Worm (Caenorhabditis elegans) whole organism, L4 larva: ENCODE measurements around the gene C11E4.8.
"Not testable (repeated sequence)": the region's sequence is repeated elsewhere in the genome, so short reads cannot be mapped to it uniquely, and the experiment has no call there.

Experiments used
- F49E8.2 ChIP-seq: sonication (generic microtip); optimal IDR thresholded peaks from 2 replicates; lab custom pipeline; 2016; ENCODE audit warnings: missing compliant biosample characterization, mild to moderate bottlenecking, missing genetic modification characterization, borderline replicate concordance
- aly-2 ChIP-seq: sonication (generic microtip); optimal IDR thresholded peaks from 2 replicates; lab custom pipeline; 2018; ENCODE audit warnings: missing biosample characterization, missing genetic modification characterization
- ama-1 ChIP-seq: fragments of 150-350 bp; optimal IDR thresholded peaks from 2 replicates; lab custom pipeline; 2014; ENCODE audit warnings: inconsistent platforms, mixed read lengths
- daf-19 ChIP-seq: fragments of 200-800 bp; sonication (Bioruptor generic); conservative IDR thresholded peaks from 2 replicates; pipeline ENCODE4 v1.3.6; 2022; ENCODE audit warnings: missing genetic modification characterization, missing compliant biosample characterization
- dmd-8 ChIP-seq: fragments of 200-800 bp; sonication (Bioruptor generic); IDR thresholded peaks from 2 replicates; pipeline ENCODE4 v1.3.6; 2022; ENCODE audit warnings: missing genetic modification characterization, missing compliant biosample characterization
- fos-1 ChIP-seq: fragments of 150-350 bp; optimal IDR thresholded peaks from 2 replicates; lab custom pipeline; 2014; ENCODE audit warnings: missing biosample characterization, missing genetic modification characterization
- lin-13 ChIP-seq: fragments of 150-350 bp; optimal IDR thresholded peaks from 2 replicates; lab custom pipeline; 2014; ENCODE audit warnings: missing biosample characterization, missing genetic modification reagents, missing genetic modification characterization
- mdl-1 ChIP-seq, 2 experiments: fragments of 150-350 bp in 1 of 2; sonication (generic microtip) in 1 of 2; optimal IDR thresholded peaks; 2 replicates each; lab custom pipeline; 2014 to 2017; ENCODE audit warnings: missing biosample characterization in 2 of 2, missing genetic modification characterization in 2 of 2
- nhr-11 ChIP-seq: fragments of 150-350 bp; optimal IDR thresholded peaks from 2 replicates; lab custom pipeline; 2014; ENCODE audit warnings: missing biosample characterization, missing genetic modification characterization
- nhr-25 ChIP-seq: sonication (generic microtip); optimal IDR thresholded peaks from 2 replicates; lab custom pipeline; 2017; ENCODE audit warnings: missing genetic modification characterization, mild to moderate bottlenecking, missing compliant biosample characterization, antibody characterized with exemption, moderate library complexity, borderline replicate concordance; ENCODE audit not compliant: insufficient read depth
- rbr-2 ChIP-seq: sonication (generic microtip); optimal IDR thresholded peaks from 2 replicates; lab custom pipeline; 2016; ENCODE audit warnings: missing genotype, missing genetic modification characterization, missing compliant biosample characterization
- set-16 ChIP-seq: fragments of 200-800 bp; sonication (Bioruptor generic); IDR thresholded peaks from 2 replicates; pipeline ENCODE4 v1.3.6; 2022; ENCODE audit warnings: missing genetic modification reagents, missing genetic modification characterization, missing compliant biosample characterization
- unc-62 ChIP-seq, 3 experiments: fragments of 150-350 bp in 1 of 3; sonication (generic microtip); optimal IDR thresholded peaks in 2 of 3; peaks in 1 of 3; 1 replicate in 1 of 3; 2 replicates in 2 of 3; lab custom pipeline; 2014 to 2017; ENCODE audit warnings: missing biosample characterization in 3 of 3, missing genetic modification characterization in 3 of 3, missing genetic modification reagents in 3 of 3, missing genotype in 1 of 3

ce11 chrX:9625824-9626223 lies 5.6 kb downstream of the C11E4.8 start, which contains the start of gene F34H10.1:
- not testable (repeated sequence) for TF ChIP-seq fos-1 (tag; lab: Kevin White, UChicago); set-16 (GFP tag; lab: Robert Waterston, UW); lin-13; nhr-25 (tag; lab: Kevin White, UChicago); aly-2 (tag; lab: Kevin White, UChicago); nhr-11 (tag; lab: Kevin White, UChicago); mdl-1 (tag; optimal IDR thresholded peaks at IDR 0.05; lab: Kevin White, UChicago); F49E8.2 (tag; lab: Kevin White, UChicago); ama-1; dmd-8 (GFP tag; lab: Robert Waterston, UW); daf-19 (GFP tag; lab: Robert Waterston, UW); rbr-2 (tag; lab: Kevin White, UChicago); unc-62 (GFP tag; optimal IDR thresholded peaks at IDR 0.05 in 1 of 2; lab: Kevin White, UChicago); unc-62 (tag; optimal IDR thresholded peaks at IDR 0.05; lab: Kevin White, UChicago)
